Fruit fly (Drosophila melanogaster) whole organism, wandering third instar larva: ENCODE measurements around the gene hemo.

ENCODE experiments used
- Abd-B ChIP-seq: fragments of >200 bp; optimal IDR thresholded peaks from 2 replicates; lab custom pipeline; 2017; ENCODE audit warnings: missing biosample characterization, missing genetic modification characterization
- CG32264 ChIP-seq: fragments of 200-800 bp; sonication (Bioruptor generic); optimal IDR thresholded peaks from 2 replicates; lab custom pipeline; 2016; ENCODE audit warnings: missing biosample characterization, missing genetic modification characterization
- CG9705 ChIP-seq: fragments of 200-800 bp; sonication (Bioruptor generic); optimal IDR thresholded peaks from 2 replicates; lab custom pipeline; 2018; ENCODE audit warnings: missing biosample characterization, mild to moderate bottlenecking, missing genetic modification characterization
- CrebA ChIP-seq: fragments of 200-800 bp; sonication (Bioruptor generic); optimal IDR thresholded peaks from 2 replicates; lab custom pipeline; 2016; ENCODE audit warnings: missing biosample characterization, mild to moderate bottlenecking, missing genetic modification characterization, borderline replicate concordance
- Dfd ChIP-seq: fragments of >200 bp; optimal IDR thresholded peaks from 2 replicates; lab custom pipeline; 2017; ENCODE audit warnings: missing biosample characterization, missing genetic modification characterization
- Dif ChIP-seq: fragments of 200-275, 200-300 bp; sonication (Bioruptor generic); optimal IDR thresholded peaks from 2 replicates; lab custom pipeline; 2018; ENCODE audit warnings: missing biosample characterization, missing genetic modification characterization; ENCODE audit not compliant: partially characterized antibody
- GATAd ChIP-seq: sonication (Bioruptor generic); optimal IDR thresholded peaks from 2 replicates; lab custom pipeline; 2016; ENCODE audit warnings: missing biosample characterization, missing genetic modification characterization
- HLH106 ChIP-seq: fragments of 200-800 bp; optimal IDR thresholded peaks from 3 replicates; lab custom pipeline; 2019; ENCODE audit warnings: missing biosample characterization, mild to moderate bottlenecking, missing genetic modification characterization, moderate library complexity
- Hnf4 ChIP-seq: fragments of 200-800 bp; sonication (Bioruptor generic); optimal IDR thresholded peaks from 2 replicates; lab custom pipeline; 2016; ENCODE audit warnings: missing biosample characterization, mild to moderate bottlenecking, missing genetic modification characterization
- Hr78 ChIP-seq: fragments of >200 bp; optimal IDR thresholded peaks from 2 replicates; lab custom pipeline; 2017; ENCODE audit warnings: missing biosample characterization, missing genetic modification characterization
- Hr83 ChIP-seq: fragments of 200-300 bp; sonication (Bioruptor generic); optimal IDR thresholded peaks from 2 replicates; lab custom pipeline; 2016; ENCODE audit warnings: missing biosample characterization, mild to moderate bottlenecking, missing genetic modification characterization, moderate library complexity; ENCODE audit not compliant: poor library complexity, severe bottlenecking
- Jra ChIP-seq: sonication (Bioruptor generic); optimal IDR thresholded peaks from 2 replicates; lab custom pipeline; 2016; ENCODE audit warnings: missing biosample characterization, missing genetic modification characterization
- Mio ChIP-seq: sonication (Bioruptor generic); optimal IDR thresholded peaks from 2 replicates; lab custom pipeline; 2016; ENCODE audit warnings: missing biosample characterization, missing genetic modification characterization
- Myc ChIP-seq: fragments of >200 bp; optimal IDR thresholded peaks from 2 replicates; lab custom pipeline; 2017
- N ChIP-seq: fragments of >200 bp; optimal IDR thresholded peaks from 2 replicates; lab custom pipeline; 2018; ENCODE audit warnings: missing biosample characterization, missing external identifiers, missing genetic modification characterization
- OdsH ChIP-seq: fragments of 200-800 bp; sonication (Bioruptor generic); optimal IDR thresholded peaks from 2 replicates; lab custom pipeline; 2016; ENCODE audit warnings: missing biosample characterization, mild to moderate bottlenecking, missing genetic modification characterization
- Rel ChIP-seq, 2 experiments: fragments of 200-800 bp; sonication (Bioruptor generic) in 1 of 2; optimal IDR thresholded peaks; 2 replicates in 1 of 2; 3 replicates in 1 of 2; lab custom pipeline; 2016 to 2019; ENCODE audit warnings: mild to moderate bottlenecking in 2 of 2, missing biosample characterization in 2 of 2, missing genetic modification characterization in 2 of 2, moderate library complexity in 1 of 2
- Sp1 ChIP-seq: fragments of 200-800 bp; sonication (Bioruptor generic); optimal IDR thresholded peaks from 3 replicates; lab custom pipeline; 2019; ENCODE audit warnings: missing biosample characterization, mild to moderate bottlenecking, missing genetic modification characterization, moderate library complexity
- Vsx2 ChIP-seq: fragments of 200-300, 225-300 bp; sonication (Bioruptor generic); optimal IDR thresholded peaks from 2 replicates; lab custom pipeline; 2018; ENCODE audit warnings: missing biosample characterization, missing genetic modification characterization; ENCODE audit not compliant: partially characterized antibody
- br ChIP-seq: fragments of 200-800 bp; sonication (Bioruptor generic); optimal IDR thresholded peaks from 2 replicates; lab custom pipeline; 2016; ENCODE audit warnings: missing biosample characterization, missing genetic modification characterization
- brk ChIP-seq: fragments of 200-800 bp; sonication (Bioruptor generic); optimal IDR thresholded peaks from 2 replicates; lab custom pipeline; 2016; ENCODE audit warnings: missing biosample characterization, mild to moderate bottlenecking, missing genetic modification characterization
- dl ChIP-seq, 2 experiments: fragments of 175-275, 200-275 bp in 1 of 2; fragments of 200-275 bp in 1 of 2; sonication (Bioruptor generic); optimal IDR thresholded peaks; lab custom pipeline; 2018; ENCODE audit warnings: mild to moderate bottlenecking in 2 of 2, missing biosample characterization in 2 of 2, missing genetic modification characterization in 2 of 2, moderate library complexity in 2 of 2; ENCODE audit not compliant: partially characterized antibody in 2 of 2, insufficient read depth in 1 of 2
- dmrt93B ChIP-seq: fragments of 200-800 bp; sonication (Bioruptor generic); optimal IDR thresholded peaks from 2 replicates; lab custom pipeline; 2018; ENCODE audit warnings: missing biosample characterization, mild to moderate bottlenecking, missing genetic modification characterization
- dsf ChIP-seq: sonication (Bioruptor generic); optimal IDR thresholded peaks from 2 replicates; lab custom pipeline; 2016; ENCODE audit warnings: missing biosample characterization, missing genetic modification characterization, borderline replicate concordance
- ey ChIP-seq: fragments of 200-800 bp; sonication (Bioruptor generic); optimal IDR thresholded peaks from 2 replicates; lab custom pipeline; 2016; ENCODE audit warnings: missing biosample characterization, missing genetic modification characterization
- foxo ChIP-seq, 2 experiments: fragments of 200-800 bp; sonication (Bioruptor generic); optimal IDR thresholded peaks; 2 replicates in 1 of 2; 3 replicates in 1 of 2; lab custom pipeline; 2016 to 2017; ENCODE audit warnings: missing biosample characterization in 2 of 2, missing genetic modification characterization in 2 of 2
- fru ChIP-seq: fragments of 200-800 bp; sonication (Bioruptor generic); optimal IDR thresholded peaks from 3 replicates; lab custom pipeline; 2016; ENCODE audit warnings: missing biosample characterization, mild to moderate bottlenecking, missing genetic modification characterization
- h ChIP-seq: fragments of 200-800 bp; sonication (Bioruptor generic); optimal IDR thresholded peaks from 3 replicates; lab custom pipeline; 2016; ENCODE audit warnings: missing biosample characterization, mild to moderate bottlenecking, missing genetic modification characterization
- jim ChIP-seq: fragments of 175-275, 200-325 bp; sonication (Bioruptor generic); optimal IDR thresholded peaks from 2 replicates; lab custom pipeline; 2016; ENCODE audit warnings: missing biosample characterization, mild to moderate bottlenecking, missing genetic modification characterization
- lola ChIP-seq: fragments of >200 bp; optimal IDR thresholded peaks from 2 replicates; lab custom pipeline; 2017; ENCODE audit warnings: missing biosample characterization, missing genetic modification characterization
- pan ChIP-seq: fragments of >200 bp; optimal IDR thresholded peaks from 2 replicates; lab custom pipeline; 2017
- psq ChIP-seq: fragments of 200-800 bp; sonication (Bioruptor generic); optimal IDR thresholded peaks from 3 replicates; lab custom pipeline; 2017; ENCODE audit warnings: missing biosample characterization, mild to moderate bottlenecking, missing genetic modification characterization, moderate library complexity
- rgr ChIP-seq: fragments of 200-800 bp; sonication (Bioruptor generic); optimal IDR thresholded peaks from 3 replicates; lab custom pipeline; 2016; ENCODE audit warnings: missing biosample characterization, mild to moderate bottlenecking, missing genetic modification characterization
- sage ChIP-seq: fragments of 200-800 bp; sonication (Bioruptor generic); optimal IDR thresholded peaks from 2 replicates; lab custom pipeline; 2016; ENCODE audit warnings: missing biosample characterization, mild to moderate bottlenecking, missing genetic modification characterization
- sv ChIP-seq: fragments of 200-800 bp; sonication (Bioruptor generic); optimal IDR thresholded peaks from 3 replicates; lab custom pipeline; 2016; ENCODE audit warnings: missing biosample characterization, missing genetic modification characterization
- tai ChIP-seq: sonication (Bioruptor generic); optimal IDR thresholded peaks from 2 replicates; lab custom pipeline; 2016; ENCODE audit warnings: missing biosample characterization, missing genetic modification characterization
- usp ChIP-seq: fragments of >200 bp; optimal IDR thresholded peaks from 2 replicates; lab custom pipeline; 2017; ENCODE audit warnings: missing biosample characterization, missing genetic modification characterization
- woc ChIP-seq: sonication (Bioruptor generic); optimal IDR thresholded peaks from 2 replicates; lab custom pipeline; 2016; ENCODE audit warnings: missing biosample characterization, mild to moderate bottlenecking, missing genetic modification characterization

Gene hemo

dm6 chr3R:18580979-18581378 lies 16.0 kb upstream of the hemo start:
- TF ChIP-seq Rel (GFP tag; optimal IDR thresholded peaks at IDR 0.05; lab: Kevin White, UChicago) (no peak), Rel (tag; optimal IDR thresholded peaks at IDR 0.05; lab: Kevin White, UChicago) (peak; percentile 29), rgr (GFP tag; lab: Kevin White, UChicago) (no peak), dsf (GFP tag; lab: Kevin White, UChicago) (no peak)

DNA sequence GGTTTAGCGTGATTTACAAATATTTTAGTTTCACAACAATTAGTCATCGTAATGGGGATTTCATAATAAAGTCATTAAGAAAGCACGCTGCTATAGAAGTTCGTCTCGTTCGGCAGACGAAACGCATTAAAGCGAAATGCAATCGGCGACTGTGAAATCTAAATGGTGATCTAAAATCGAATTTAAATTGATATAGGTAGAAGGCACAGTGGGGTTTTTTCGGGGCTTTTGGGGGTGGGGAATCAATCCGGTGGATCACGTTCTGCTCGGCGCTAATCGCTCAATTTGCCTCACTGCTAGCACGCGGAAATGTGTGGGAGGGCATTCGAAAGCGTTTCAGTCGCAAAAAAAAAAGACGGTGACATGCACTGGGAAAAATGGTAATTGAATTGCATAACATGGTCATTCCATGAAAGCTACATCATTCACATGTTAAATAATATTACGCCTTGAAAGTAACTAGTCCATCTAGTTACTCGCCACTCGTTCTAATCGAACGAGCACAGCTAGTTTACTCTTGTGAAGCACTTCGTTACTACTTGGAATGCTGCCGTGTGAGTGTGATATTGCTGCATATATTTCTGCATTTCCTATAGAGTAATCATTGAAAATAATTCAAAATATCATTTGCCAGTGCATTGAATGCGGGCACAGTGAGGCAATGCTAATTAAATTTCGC lies 12.9 kb upstream of the hemo start:
- no peak for TF ChIP-seq Jra
- TF ChIP-seq Mio = no peak
- no peak for TF ChIP-seq CG32264 (GFP tag; lab: Kevin White, UChicago)
- TF ChIP-seq fru (GFP tag; lab: Kevin White, UChicago) = peak; percentile 13
- no peak for TF ChIP-seq sage (GFP tag; lab: Kevin White, UChicago)
- no peak for TF ChIP-seq Dif
- no peak for TF ChIP-seq dsf (GFP tag; lab: Kevin White, UChicago)
- TF ChIP-seq Rel (GFP tag; optimal IDR thresholded peaks at IDR 0.05; lab: Kevin White, UChicago) = no peak
- TF ChIP-seq Rel (tag; optimal IDR thresholded peaks at IDR 0.05; lab: Kevin White, UChicago) = peak; percentile 91

- no peak for TF ChIP-seq pan (lab: Kevin White, UChicago)
- peak; percentile 92 for TF ChIP-seq Sp1
- peak; percentile 51 for TF ChIP-seq CG9705 (GFP tag; lab: Kevin White, UChicago)
- peak; percentile 46 for TF ChIP-seq dsf (GFP tag; lab: Kevin White, UChicago)
- TF ChIP-seq lola (GFP tag; lab: Kevin White, UChicago) = no peak
- TF ChIP-seq brk (GFP tag; lab: Kevin White, UChicago) = peak; percentile 82
- no peak for TF ChIP-seq Abd-B
- TF ChIP-seq Mio = peak; percentile 65
- TF ChIP-seq dl (GFP tag; optimal IDR thresholded peaks at IDR 0.05; lab: Kevin White, UChicago; ENCODE audit: insufficient read depth in 1 of 2, partially characterized antibody in 2 of 2) = peak; percentile 74 to 77
- peak; percentile 81 for TF ChIP-seq sage (GFP tag; lab: Kevin White, UChicago)
- TF ChIP-seq Myc (lab: Kevin White, UChicago) = no peak
- peak; percentile 36 for TF ChIP-seq Dfd (GFP tag; lab: Kevin White, UChicago)
- peak; percentile 94 for TF ChIP-seq Jra
- peak; percentile 96 for TF ChIP-seq ey (GFP tag; lab: Kevin White, UChicago)
- TF ChIP-seq Dif = peak; percentile 73
- TF ChIP-seq CG32264 (GFP tag; lab: Kevin White, UChicago) = peak; percentile 83
- peak; percentile 95 for TF ChIP-seq br (GFP tag; lab: Kevin White, UChicago)
- TF ChIP-seq fru (GFP tag; lab: Kevin White, UChicago) = peak; percentile 95
- peak; percentile 94 for TF ChIP-seq h (GFP tag; lab: Kevin White, UChicago)
- no peak for TF ChIP-seq N (GFP tag; lab: Kevin White, UChicago)
- peak; percentile 25 for TF ChIP-seq Hr83 (GFP tag; lab: Kevin White, UChicago)
- peak; percentile 7 for TF ChIP-seq Vsx2 (GFP tag; lab: Kevin White, UChicago)
- peak; percentile 97 for TF ChIP-seq OdsH (GFP tag; lab: Kevin White, UChicago)
- peak; percentile 87 for TF ChIP-seq woc
- TF ChIP-seq HLH106 (tag; lab: Kevin White, UChicago) = peak; percentile 93
- TF ChIP-seq psq (GFP tag; lab: Kevin White, UChicago) = peak; percentile 91
- TF ChIP-seq Hr78 (GFP tag; lab: Kevin White, UChicago) = no peak
- TF ChIP-seq rgr (GFP tag; lab: Kevin White, UChicago) = peak; percentile 95
- peak; percentile 92 for TF ChIP-seq sv (GFP tag; lab: Kevin White, UChicago)
- TF ChIP-seq usp (GFP tag; lab: Kevin White, UChicago) = no peak
- TF ChIP-seq jim = peak; percentile 5
- peak; percentile 49 to 95 for TF ChIP-seq foxo (GFP tag; optimal IDR thresholded peaks at IDR 0.05; lab: Kevin White, UChicago)
- TF ChIP-seq Hnf4 = peak; percentile 92
- peak; percentile 49 for TF ChIP-seq GATAd (GFP tag; lab: Kevin White, UChicago)
- TF ChIP-seq dmrt93B (GFP tag; lab: Kevin White, UChicago) = peak; percentile 91
- peak; percentile 87 for TF ChIP-seq tai (GFP tag; lab: Kevin White, UChicago)
- peak; percentile 44 for TF ChIP-seq Rel (GFP tag; optimal IDR thresholded peaks at IDR 0.05; lab: Kevin White, UChicago)
- peak; percentile 50 for TF ChIP-seq Rel (tag; optimal IDR thresholded peaks at IDR 0.05; lab: Kevin White, UChicago)
- TF ChIP-seq CrebA (GFP tag; lab: Kevin White, UChicago) = peak; percentile 69
Observed at dm6 chr3R:18573699-18574259, 8.8 kb upstream of the hemo start.
